Worm (Caenorhabditis elegans): ENCODE measurements around the gene Y73F8A.26.

Y73F8A.26 gene

DNA sequence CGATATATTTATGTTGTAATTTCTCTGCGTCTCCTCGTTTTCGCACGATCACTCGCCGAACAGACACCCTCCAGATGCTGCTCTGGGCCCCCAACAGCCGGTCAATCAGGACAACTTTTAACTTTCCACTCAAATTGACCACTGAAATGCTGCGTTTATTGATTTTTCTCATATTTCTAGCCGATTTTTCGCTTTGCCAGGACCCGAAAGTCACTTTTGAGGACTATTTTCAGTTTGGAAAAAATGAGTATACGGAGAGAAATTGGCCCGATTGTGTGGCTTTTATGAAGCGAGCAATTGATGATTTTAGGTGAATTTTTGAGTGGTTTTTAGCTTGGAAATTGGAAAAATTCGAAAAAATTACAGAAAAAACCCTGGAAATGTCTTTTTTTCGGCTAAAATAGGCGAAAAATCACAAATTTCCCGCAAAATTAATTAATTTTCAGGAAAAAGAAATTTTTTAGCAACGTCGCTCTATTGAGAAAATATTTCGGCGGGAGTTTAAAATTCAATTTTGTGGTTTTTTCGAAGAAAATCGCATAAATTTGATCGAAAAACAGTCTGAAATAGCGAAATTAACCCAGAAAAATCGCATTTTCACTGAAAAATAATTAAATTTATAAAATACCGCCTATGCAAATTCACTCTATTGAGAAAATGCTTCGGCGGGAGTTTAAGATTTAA lies at the start of gene Y73F8A.26:
Gene Y73F8A.26 (plus strand): TSS at position 73 of the 684 bp plus-strand sequence.
- TF ChIP-seq hnd-1 (tag; optimal IDR thresholded peaks at IDR 0.05) (no peak), aly-1 (tag; optimal IDR thresholded peaks at IDR 0.05) (no peak), ceh-36 (tag; optimal IDR thresholded peaks at IDR 0.05) (no peak), B0310.2 (tag; optimal IDR thresholded peaks at IDR 0.05) (no peak), sea-1 (GFP tag; conservative IDR thresholded peaks at IDR 0.05) (no peak), tra-4 (tag; optimal IDR thresholded peaks at IDR 0.05) (no peak), ets-7 (tag; optimal IDR thresholded peaks at IDR 0.05) (no peak), hmbx-1 (tag; optimal IDR thresholded peaks at IDR 0.05) (no peak), hmg-4 (GFP tag; optimal IDR thresholded peaks at IDR 0.05) (no peak)

DNA sequence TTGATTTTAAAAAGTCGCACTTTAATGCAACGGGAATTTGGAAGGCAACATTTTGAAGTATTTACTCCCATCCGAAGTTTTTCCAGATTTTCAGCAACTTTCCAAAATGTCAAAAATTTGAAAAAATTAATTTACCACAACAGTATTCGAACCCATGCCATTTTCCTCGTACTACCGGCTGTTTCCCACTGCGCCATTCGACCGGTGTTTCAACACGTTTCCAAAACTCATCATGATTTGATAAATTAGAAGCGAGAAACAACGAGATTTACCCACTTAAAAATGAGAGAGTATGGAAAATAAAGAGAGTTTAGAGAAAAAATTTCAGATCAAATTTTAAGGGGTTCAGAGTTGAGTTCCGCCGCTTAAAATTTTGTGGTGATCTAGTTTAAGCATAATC lies 39.7 kb upstream of the Y73F8A.26 start:
- TF ChIP-seq B0310.2 (tag; optimal IDR thresholded peaks at IDR 0.05) (no peak), tbx-37 (GFP tag; conservative IDR thresholded peaks at IDR 0.05) (no peak), F13C5.2 (tag; optimal IDR thresholded peaks at IDR 0.05) (no peak), tbx-11 (GFP tag; IDR thresholded peaks at IDR 0.05) (no peak), pes-1 (GFP tag; IDR thresholded peaks at IDR 0.05) (no peak)

DNA sequence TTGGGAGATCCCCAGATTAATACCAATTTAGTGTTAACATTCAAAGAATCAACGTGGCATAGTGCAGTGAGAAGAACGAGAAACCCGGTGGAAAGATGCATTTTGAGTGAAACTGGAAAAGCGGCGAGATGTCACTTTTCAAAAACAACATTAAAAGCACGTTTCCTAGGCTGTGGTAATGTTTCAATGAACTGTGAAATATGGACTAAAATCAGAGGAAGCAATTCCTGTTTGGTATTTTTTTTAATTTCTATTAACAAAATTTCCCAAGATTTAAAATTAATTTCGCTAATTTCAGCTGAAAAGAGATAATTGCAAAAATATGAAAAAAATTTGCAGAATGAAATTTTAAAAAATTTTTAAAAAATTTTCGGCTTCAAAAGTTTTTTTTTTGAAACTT lies 32.2 kb upstream of the Y73F8A.26 start, which contains the start of gene Y73F8A.22:
Gene Y73F8A.22 (minus strand): TSS at position 101 of the 400 bp plus-strand sequence.
- no peak for TF ChIP-seq sea-1 (GFP tag; conservative IDR thresholded peaks at IDR 0.05)
- TF ChIP-seq pes-1 (GFP tag; IDR thresholded peaks at IDR 0.05) = no peak
- no peak for TF ChIP-seq scrt-1 (GFP tag; IDR thresholded peaks at IDR 0.05)
- no peak for TF ChIP-seq tra-4 (tag; optimal IDR thresholded peaks at IDR 0.05)
- no peak for TF ChIP-seq aly-1 (tag; optimal IDR thresholded peaks at IDR 0.05)
- TF ChIP-seq tbx-11 (GFP tag; IDR thresholded peaks at IDR 0.05) = no peak
- no peak for TF ChIP-seq flt-1 (GFP tag; IDR thresholded peaks at IDR 0.05)
- TF ChIP-seq B0310.2 (tag; optimal IDR thresholded peaks at IDR 0.05) = no peak
- TF ChIP-seq tbx-37 (GFP tag; conservative IDR thresholded peaks at IDR 0.05) = no peak

DNA sequence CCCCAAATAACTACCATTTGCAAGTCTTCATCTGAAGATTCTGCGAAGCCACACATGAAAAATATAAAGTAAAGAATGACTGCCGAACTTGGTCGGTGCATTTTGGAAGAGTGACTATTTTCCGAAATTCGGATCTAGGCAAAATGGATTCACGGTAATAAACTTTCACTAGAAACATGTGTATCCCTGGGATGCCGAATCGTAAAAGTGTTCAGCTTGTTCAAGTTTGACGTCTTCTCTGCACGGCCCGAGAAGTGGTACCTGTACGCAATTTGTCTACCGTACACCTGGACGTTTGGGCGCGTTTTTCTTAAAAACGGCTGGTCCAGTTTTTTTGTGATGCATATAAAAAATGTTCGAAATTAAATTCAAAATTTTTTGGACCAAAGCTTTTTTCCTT lies 29.0 kb upstream of the Y73F8A.26 start, which contains the start of gene Y73F8A.23:
Gene Y73F8A.23 (minus strand): TSS at position 101 of the 400 bp plus-strand sequence.
- TF ChIP-seq ets-7 (tag; optimal IDR thresholded peaks at IDR 0.05) = no peak
- no peak for TF ChIP-seq ceh-36 (tag; optimal IDR thresholded peaks at IDR 0.05)
- TF ChIP-seq tra-4 (tag; optimal IDR thresholded peaks at IDR 0.05) = no peak

DNA sequence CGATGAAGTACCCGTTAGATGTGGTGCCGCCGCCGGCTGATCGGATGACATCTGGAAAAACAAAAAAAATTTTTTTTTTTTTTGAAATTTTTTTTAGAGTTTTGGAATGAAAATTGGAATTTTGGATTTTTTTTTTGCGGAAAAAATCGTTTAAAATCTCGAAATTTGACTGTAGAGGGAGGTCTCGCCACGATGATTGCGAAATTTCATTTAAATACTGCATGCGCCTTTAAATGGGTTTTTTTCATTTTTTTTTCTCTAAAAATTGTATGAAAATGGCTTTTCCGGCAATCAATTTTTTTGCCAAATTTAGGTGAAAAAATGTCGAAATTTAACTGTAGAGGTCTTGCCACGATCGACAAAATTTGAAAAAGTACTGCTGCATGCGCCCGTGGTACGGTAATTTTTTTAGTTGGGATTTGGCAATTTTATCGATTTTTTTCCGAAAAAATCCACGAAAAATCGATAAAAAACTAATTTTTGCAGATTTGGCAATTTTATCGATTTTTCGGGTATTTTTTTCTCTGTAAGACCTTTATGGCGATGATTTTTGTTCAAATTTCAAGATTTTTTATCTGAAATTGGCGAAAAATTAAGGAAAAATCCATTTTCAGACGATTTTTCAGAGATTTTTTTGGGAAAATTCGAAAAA lies 20.2 kb upstream of the Y73F8A.26 start, which contains the start of gene gtf-2H4:
Gene gtf-2H4 (minus strand): TSS at position 51 of the 652 bp plus-strand sequence.
- TF ChIP-seq sea-1 (GFP tag; conservative IDR thresholded peaks at IDR 0.05) (no peak), aly-1 (tag; optimal IDR thresholded peaks at IDR 0.05) (no peak), ama-1 (optimal IDR thresholded peaks at IDR 0.05) (no peak), hnd-1 (tag; optimal IDR thresholded peaks at IDR 0.05) (no peak), pes-1 (GFP tag; IDR thresholded peaks at IDR 0.05) (no peak), scrt-1 (GFP tag; IDR thresholded peaks at IDR 0.05) (no peak), B0310.2 (tag; optimal IDR thresholded peaks at IDR 0.05) (no peak), tbx-37 (GFP tag; conservative IDR thresholded peaks at IDR 0.05) (no peak), ceh-36 (tag; optimal IDR thresholded peaks at IDR 0.05) (no peak), hmbx-1 (tag; optimal IDR thresholded peaks at IDR 0.05) (no peak), flt-1 (GFP tag; IDR thresholded peaks at IDR 0.05) (no peak), ceh-13 (GFP tag; optimal IDR thresholded peaks at IDR 0.05) (no peak), tbx-11 (GFP tag; IDR thresholded peaks at IDR 0.05) (no peak), ets-7 (tag; optimal IDR thresholded peaks at IDR 0.05) (no peak)

DNA sequence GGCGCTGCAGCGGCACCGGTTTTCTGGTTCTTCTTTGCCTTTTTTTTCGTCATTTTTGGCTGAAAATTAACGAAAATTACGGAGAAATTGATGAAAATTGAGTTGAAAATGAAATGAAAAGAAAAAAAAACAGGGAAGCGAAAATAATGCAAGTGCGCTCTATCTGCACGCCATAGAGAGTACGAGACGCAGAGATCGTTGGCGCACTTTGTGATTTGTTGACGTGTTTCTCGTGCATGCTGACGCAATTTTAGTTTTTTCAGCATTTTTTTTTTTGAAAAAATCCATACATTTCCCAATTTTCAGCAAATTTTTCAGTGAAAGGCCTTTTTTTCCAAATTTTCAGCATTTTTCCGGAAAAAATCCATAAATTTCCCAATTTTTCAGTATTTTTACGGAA lies 2.0 kb upstream of the Y73F8A.26 start, which contains the start of gene ntl-11:
Gene ntl-11 (minus strand): TSS at position 66 of the 400 bp plus-strand sequence.
- TF ChIP-seq sea-1 (GFP tag; conservative IDR thresholded peaks at IDR 0.05) = 0 out of 2 replicates have a peak, but pooled peaks have one; percentile 19
- no peak for TF ChIP-seq aly-1 (tag; optimal IDR thresholded peaks at IDR 0.05)
- TF ChIP-seq F13C5.2 (tag; optimal IDR thresholded peaks at IDR 0.05) = peak; percentile 70
- TF ChIP-seq pes-1 (GFP tag; IDR thresholded peaks at IDR 0.05) = peak; percentile 55; the same call in 1 of the 2 replicates
- TF ChIP-seq scrt-1 (GFP tag; IDR thresholded peaks at IDR 0.05) = 0 out of 2 replicates have a peak, but pooled peaks have one; percentile 45
- no peak for TF ChIP-seq flt-1 (GFP tag; IDR thresholded peaks at IDR 0.05)

DNA sequence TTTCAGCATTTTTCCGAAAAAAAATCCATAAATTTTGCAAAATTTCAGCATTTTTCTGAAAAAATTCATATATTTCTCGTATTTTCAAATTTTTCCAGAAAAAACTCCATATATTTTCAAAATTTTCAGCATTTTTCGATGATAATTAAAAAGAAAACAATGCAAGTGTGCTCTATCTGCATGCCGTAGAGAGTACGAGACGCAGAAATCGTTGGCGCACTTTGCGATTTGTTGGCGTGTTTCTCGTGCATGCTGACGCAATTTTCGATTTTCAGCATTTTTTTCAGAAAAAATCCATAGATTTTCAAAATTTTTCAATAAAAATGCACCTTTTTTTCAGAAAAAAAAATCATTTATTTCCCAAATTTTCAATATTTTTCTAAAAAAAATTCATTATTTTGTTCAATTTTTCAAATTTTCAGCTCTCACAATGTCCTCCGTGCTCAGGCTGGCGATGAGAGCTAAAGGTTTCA lies 1.0 kb upstream of the Y73F8A.26 start, which contains the start of gene Y73F8A.27:
Gene Y73F8A.27 (plus strand): TSS at position 423 of the 473 bp plus-strand sequence.
- TF ChIP-seq hmbx-1 (tag; optimal IDR thresholded peaks at IDR 0.05) (no peak), ama-1 (optimal IDR thresholded peaks at IDR 0.05) (no peak), ets-7 (tag; optimal IDR thresholded peaks at IDR 0.05) (no peak), tbx-11 (GFP tag; IDR thresholded peaks at IDR 0.05) (no peak), tra-4 (tag; optimal IDR thresholded peaks at IDR 0.05) (no peak), aly-1 (tag; optimal IDR thresholded peaks at IDR 0.05) (no peak), tbx-37 (GFP tag; conservative IDR thresholded peaks at IDR 0.05) (no peak), ceh-13 (GFP tag; optimal IDR thresholded peaks at IDR 0.05) (no peak), scrt-1 (GFP tag; IDR thresholded peaks at IDR 0.05) (no peak), ceh-36 (tag; optimal IDR thresholded peaks at IDR 0.05) (no peak), flt-1 (GFP tag; IDR thresholded peaks at IDR 0.05) (no peak), B0310.2 (tag; optimal IDR thresholded peaks at IDR 0.05) (no peak), F13C5.2 (tag; optimal IDR thresholded peaks at IDR 0.05) (no peak), hnd-1 (tag; optimal IDR thresholded peaks at IDR 0.05) (no peak), sea-1 (GFP tag; conservative IDR thresholded peaks at IDR 0.05) (no peak), pes-1 (GFP tag; IDR thresholded peaks at IDR 0.05) (no peak; the same call in 1 of the 2 replicates), hmg-4 (GFP tag; optimal IDR thresholded peaks at IDR 0.05) (no peak)

Measured in whole organism, early embryonic.